Worm (Caenorhabditis elegans) whole organism, L2 larva: ENCODE data around the gene Y55D5A.3.
A peak's percentile ranks its signal among the peaks of the same experiment; 100 is the strongest.

Experiments used
- C34F6.9 ChIP-seq: fragments of 150-350 bp; optimal IDR thresholded peaks from 2 replicates; lab custom pipeline; 2014; ENCODE audit warnings: missing biosample characterization, missing genetic modification characterization
- F13H6.1 ChIP-seq: sonication (generic microtip); optimal IDR thresholded peaks from 2 replicates; lab custom pipeline; 2016; ENCODE audit warnings: missing genetic modification characterization, missing compliant biosample characterization
- R02D3.7 ChIP-seq: fragments of 150-350 bp; optimal IDR thresholded peaks from 2 replicates; lab custom pipeline; 2014; ENCODE audit warnings: missing biosample characterization, missing genetic modification characterization
- Y55F3AM.14 ChIP-seq: fragments of 200-800 bp; sonication (Bioruptor generic); optimal IDR thresholded peaks from 2 replicates; lab custom pipeline; 2018; ENCODE audit warnings: mild to moderate bottlenecking, missing genetic modification characterization, missing compliant biosample characterization
- ZK546.5 ChIP-seq: sonication (generic microtip); optimal IDR thresholded peaks from 2 replicates; lab custom pipeline; 2017; ENCODE audit warnings: missing biosample characterization, missing genetic modification characterization
- alr-1 ChIP-seq: fragments of 150-350 bp; optimal IDR thresholded peaks from 2 replicates; lab custom pipeline; 2014; ENCODE audit warnings: missing biosample characterization, missing genetic modification characterization
- aly-2 ChIP-seq: fragments of 150-350 bp; optimal IDR thresholded peaks from 2 replicates; lab custom pipeline; 2014; ENCODE audit warnings: missing biosample characterization, missing genetic modification characterization
- ama-1 ChIP-seq: fragments of 150-350 bp; optimal IDR thresholded peaks from 2 replicates; lab custom pipeline; 2018; ENCODE audit warnings: inconsistent platforms
- ceh-16 ChIP-seq: fragments of 150-350 bp; optimal IDR thresholded peaks from 2 replicates; lab custom pipeline; 2014; ENCODE audit warnings: missing biosample characterization, missing genetic modification characterization
- ceh-82 ChIP-seq: fragments of 150-350 bp; optimal IDR thresholded peaks from 2 replicates; lab custom pipeline; 2014; ENCODE audit warnings: missing biosample characterization, missing genetic modification characterization
- crh-2 ChIP-seq: sonication (generic microtip); optimal IDR thresholded peaks from 2 replicates; lab custom pipeline; 2017; ENCODE audit warnings: missing biosample characterization, missing genetic modification characterization
- dmd-4 ChIP-seq: sonication (generic microtip); optimal IDR thresholded peaks from 2 replicates; lab custom pipeline; 2017; ENCODE audit warnings: missing biosample characterization, missing genetic modification characterization
- egl-27 ChIP-seq: sonication (generic microtip); optimal IDR thresholded peaks from 3 replicates; lab custom pipeline; 2017; ENCODE audit warnings: missing biosample characterization, missing genetic modification reagents, missing genetic modification characterization
- elt-3 ChIP-seq: sonication (generic microtip); optimal IDR thresholded peaks from 2 replicates; lab custom pipeline; 2017; ENCODE audit warnings: missing biosample characterization, missing genetic modification characterization
- fos-1 ChIP-seq: fragments of 150-350 bp; optimal IDR thresholded peaks from 2 replicates; lab custom pipeline; 2014; ENCODE audit warnings: missing biosample characterization, missing genetic modification characterization
- gmeb-1 ChIP-seq: fragments of 150-350 bp; optimal IDR thresholded peaks from 2 replicates; lab custom pipeline; 2014; ENCODE audit warnings: missing biosample characterization, missing genetic modification characterization
- lin-11 ChIP-seq: fragments of 150-350 bp; sonication (generic microtip); optimal IDR thresholded peaks from 2 replicates; lab custom pipeline; 2014; ENCODE audit warnings: missing biosample characterization, missing genetic modification characterization, inconsistent platforms, mixed read lengths
- lin-13 ChIP-seq: fragments of 150-350 bp; optimal IDR thresholded peaks from 2 replicates; lab custom pipeline; 2014; ENCODE audit warnings: missing biosample characterization, missing genetic modification reagents, missing genetic modification characterization
- lsy-2 ChIP-seq, 2 experiments: fragments of 150-350 bp in 1 of 2; sonication (generic microtip) in 1 of 2; optimal IDR thresholded peaks; 2 replicates each; lab custom pipeline; 2014 to 2017; ENCODE audit warnings: missing biosample characterization in 2 of 2, missing genetic modification characterization in 2 of 2
- mbf-1 ChIP-seq: sonication (generic microtip); optimal IDR thresholded peaks from 2 replicates; lab custom pipeline; 2017; ENCODE audit warnings: missing biosample characterization, missing genetic modification characterization
- mdl-1 ChIP-seq, 2 experiments: fragments of 150-350 bp in 1 of 2; sonication (generic microtip) in 1 of 2; optimal IDR thresholded peaks; 2 replicates each; lab custom pipeline; 2017; ENCODE audit warnings: missing biosample characterization in 2 of 2, missing genetic modification characterization in 2 of 2
- nhr-10 ChIP-seq: sonication (generic microtip); optimal IDR thresholded peaks from 2 replicates; lab custom pipeline; 2017; ENCODE audit warnings: missing biosample characterization, missing genetic modification characterization
- nhr-11 ChIP-seq: fragments of 150-350 bp; optimal IDR thresholded peaks from 2 replicates; lab custom pipeline; 2014; ENCODE audit warnings: missing biosample characterization, missing genetic modification characterization
- nhr-12 ChIP-seq: fragments of 150-350 bp; optimal IDR thresholded peaks from 2 replicates; lab custom pipeline; 2014; ENCODE audit warnings: missing biosample characterization, missing genetic modification characterization
- nhr-129 ChIP-seq: fragments of 150-350 bp; optimal IDR thresholded peaks from 2 replicates; lab custom pipeline; 2014; ENCODE audit warnings: missing biosample characterization, missing genetic modification characterization
- nhr-21 ChIP-seq: fragments of 150-350 bp; optimal IDR thresholded peaks from 2 replicates; lab custom pipeline; 2014; ENCODE audit warnings: missing biosample characterization, missing genetic modification characterization
- nhr-23 ChIP-seq: fragments of 150-350 bp; optimal IDR thresholded peaks from 2 replicates; lab custom pipeline; 2014; ENCODE audit warnings: missing biosample characterization, missing genetic modification reagents, missing genetic modification characterization
- nhr-237 ChIP-seq: fragments of 150-350 bp; optimal IDR thresholded peaks from 2 replicates; lab custom pipeline; 2014; ENCODE audit warnings: missing biosample characterization, missing genetic modification characterization
- nhr-25 ChIP-seq: fragments of 150-350 bp; sonication (generic microtip); optimal IDR thresholded peaks from 3 replicates; lab custom pipeline; 2014; ENCODE audit warnings: missing biosample characterization, missing genetic modification characterization
- nhr-6 ChIP-seq: fragments of 150-350 bp; optimal IDR thresholded peaks from 2 replicates; lab custom pipeline; 2014; ENCODE audit warnings: missing biosample characterization, missing genetic modification characterization
- nhr-77 ChIP-seq: fragments of 150-350 bp; optimal IDR thresholded peaks from 2 replicates; lab custom pipeline; 2014; ENCODE audit warnings: missing biosample characterization, missing genetic modification characterization
- peb-1 ChIP-seq: fragments of 150-350 bp; optimal IDR thresholded peaks from 2 replicates; lab custom pipeline; 2014; ENCODE audit warnings: missing biosample characterization, missing genetic modification characterization
- sem-4 ChIP-seq: fragments of 150-350 bp; optimal IDR thresholded peaks from 2 replicates; lab custom pipeline; 2014; ENCODE audit warnings: missing biosample characterization, missing genetic modification reagents, missing genetic modification characterization
- skn-1 ChIP-seq: sonication (generic microtip); optimal IDR thresholded peaks from 2 replicates; lab custom pipeline; 2017; ENCODE audit warnings: missing biosample characterization, missing genetic modification characterization
- sma-3 ChIP-seq: sonication (generic microtip); optimal IDR thresholded peaks from 2 replicates; lab custom pipeline; 2016; ENCODE audit warnings: missing genetic modification reagents, missing genetic modification characterization, missing compliant biosample characterization
- sma-9 ChIP-seq, 2 experiments: fragments of 150-350 bp in 1 of 2; sonication (generic microtip) in 1 of 2; optimal IDR thresholded peaks; 2 replicates each; lab custom pipeline; 2014 to 2016; ENCODE audit warnings: missing genetic modification characterization in 2 of 2, mild to moderate bottlenecking in 1 of 2, missing biosample characterization in 1 of 2, missing compliant biosample characterization in 1 of 2, missing genetic modification reagents in 1 of 2, moderate library complexity in 1 of 2
- snpc-4 ChIP-seq: fragments of 150-350 bp; optimal IDR thresholded peaks from 2 replicates; lab custom pipeline; 2014; ENCODE audit warnings: missing biosample characterization, missing genetic modification characterization
- unc-39 ChIP-seq: fragments of 150-350 bp; optimal IDR thresholded peaks from 2 replicates; lab custom pipeline; 2014; ENCODE audit warnings: missing biosample characterization, missing genetic modification characterization
- unc-55 ChIP-seq: fragments of 150-350 bp; sonication (generic microtip); optimal IDR thresholded peaks from 3 replicates; lab custom pipeline; 2014; ENCODE audit warnings: missing biosample characterization, missing genetic modification reagents, missing genetic modification characterization
- unc-62 ChIP-seq: fragments of 150-350 bp; optimal IDR thresholded peaks from 2 replicates; lab custom pipeline; 2014; ENCODE audit warnings: missing biosample characterization, missing genetic modification reagents, missing genetic modification characterization
- zag-1 ChIP-seq: fragments of 150-350 bp; optimal IDR thresholded peaks from 2 replicates; lab custom pipeline; 2014; ENCODE audit warnings: missing biosample characterization, missing genetic modification characterization
- ztf-1 ChIP-seq: fragments of 200-800 bp; sonication (Bioruptor generic); conservative IDR thresholded peaks from 2 replicates; pipeline ENCODE4 v1.3.6; 2022; ENCODE audit warnings: missing genetic modification characterization, missing compliant biosample characterization
- ztf-11 ChIP-seq: sonication (generic microtip); optimal IDR thresholded peaks from 2 replicates; lab custom pipeline; 2017; ENCODE audit warnings: missing biosample characterization, missing genetic modification characterization
- ztf-4 ChIP-seq: fragments of 150-350 bp; optimal IDR thresholded peaks from 2 replicates; lab custom pipeline; 2014; ENCODE audit warnings: missing biosample characterization, missing genetic modification characterization

Y55D5A.3 gene

ce11 chrIII:2976176-2976575 is 587 bp upstream of the Y55D5A.3 start:
- TF ChIP-seq unc-62 (GFP tag; lab: Kevin White, UChicago) (no peak), nhr-129 (tag; lab: Kevin White, UChicago) (no peak), lin-11 (tag; lab: Kevin White, UChicago) (no peak), ceh-82 (no peak), lsy-2 (tag; optimal IDR thresholded peaks at IDR 0.05; lab: Kevin White, UChicago) (no peak), snpc-4 (tag; lab: Kevin White, UChicago) (no peak), unc-39 (no peak), unc-55 (no peak), sma-9 (GFP tag; optimal IDR thresholded peaks at IDR 0.05; lab: Kevin White, UChicago) (no peak), sma-9 (tag; optimal IDR thresholded peaks at IDR 0.05; lab: Kevin White, UChicago) (no peak), ceh-16 (tag; lab: Kevin White, UChicago) (no peak), R02D3.7 (tag; lab: Kevin White, UChicago) (no peak), ztf-1 (GFP tag; lab: Robert Waterston, UW) (no peak), zag-1 (tag; lab: Kevin White, UChicago) (no peak)

- no peak for TF ChIP-seq crh-2 (tag; lab: Kevin White, UChicago)
- peak; percentile 88 for TF ChIP-seq ceh-16 (tag; lab: Kevin White, UChicago)
Measured at ce11 chrIII:2972977-2973376, 2.6 kb downstream of the Y55D5A.3 start.

ce11 chrIII:2970251-2970650 is 5.3 kb downstream of the Y55D5A.3 start:
- TF ChIP-seq F13H6.1 (tag; lab: Kevin White, UChicago) (no peak), fos-1 (tag; lab: Kevin White, UChicago) (no peak), aly-2 (tag; lab: Kevin White, UChicago) (no peak), egl-27 (no peak), gmeb-1 (tag; lab: Kevin White, UChicago) (no peak), lsy-2 (tag; optimal IDR thresholded peaks at IDR 0.05; lab: Kevin White, UChicago) (no peak), peb-1 (no peak), ZK546.5 (no peak), sma-9 (GFP tag; optimal IDR thresholded peaks at IDR 0.05; lab: Kevin White, UChicago) (no peak), sma-9 (tag; optimal IDR thresholded peaks at IDR 0.05; lab: Kevin White, UChicago) (no peak), mbf-1 (tag; lab: Kevin White, UChicago) (no peak), nhr-12 (tag; lab: Kevin White, UChicago) (no peak), zag-1 (tag; lab: Kevin White, UChicago) (no peak), sem-4 (no peak), ceh-82 (no peak), nhr-6 (no peak)

ce11 chrIII:2966462-2966861 is 9.1 kb downstream of the Y55D5A.3 start:
- no peak for TF ChIP-seq skn-1
- no peak for TF ChIP-seq R02D3.7 (tag; lab: Kevin White, UChicago)
- peak; percentile 91 for TF ChIP-seq lin-13 (GFP tag; lab: Kevin White, UChicago)
- TF ChIP-seq ceh-16 (tag; lab: Kevin White, UChicago), result no peak
- TF ChIP-seq zag-1 (tag; lab: Kevin White, UChicago), result peak; percentile 70
- TF ChIP-seq mbf-1 (tag; lab: Kevin White, UChicago), result no peak
- TF ChIP-seq unc-39, result no peak
- TF ChIP-seq lin-11 (tag; lab: Kevin White, UChicago), result peak; percentile 60
- no peak for TF ChIP-seq egl-27
- TF ChIP-seq ztf-1 (GFP tag; lab: Robert Waterston, UW), result no peak
- TF ChIP-seq sma-9 (GFP tag; optimal IDR thresholded peaks at IDR 0.05; lab: Kevin White, UChicago), result peak; percentile 84
- no peak for TF ChIP-seq sma-9 (tag; optimal IDR thresholded peaks at IDR 0.05; lab: Kevin White, UChicago)
- peak; percentile 80 for TF ChIP-seq sma-3
- no peak for TF ChIP-seq nhr-23 (tag; lab: Kevin White, UChicago)
- TF ChIP-seq nhr-11 (tag; lab: Kevin White, UChicago), result no peak
- no peak for TF ChIP-seq unc-62 (GFP tag; lab: Kevin White, UChicago)
- TF ChIP-seq unc-55, result peak; percentile 91
- TF ChIP-seq ZK546.5, result no peak
- peak; percentile 47 for TF ChIP-seq fos-1 (tag; lab: Kevin White, UChicago)
- peak; percentile 89 for TF ChIP-seq gmeb-1 (tag; lab: Kevin White, UChicago)
- TF ChIP-seq Y55F3AM.14 (GFP tag; lab: Kevin White, UChicago), result no peak
- peak in 1 of 2 experiments; percentile 64 for TF ChIP-seq mdl-1 (tag; optimal IDR thresholded peaks at IDR 0.05; lab: Kevin White, UChicago)
- no peak for TF ChIP-seq nhr-12 (tag; lab: Kevin White, UChicago)
- TF ChIP-seq nhr-237, result no peak
- peak; percentile 56 for TF ChIP-seq nhr-25 (tag; lab: Kevin White, UChicago)
- peak; percentile 46 for TF ChIP-seq snpc-4 (tag; lab: Kevin White, UChicago)
- TF ChIP-seq ama-1 (lab: Kevin White, UChicago), result no peak
- TF ChIP-seq sem-4, result peak; percentile 18
- TF ChIP-seq nhr-10 (tag; lab: Kevin White, UChicago), result no peak
- TF ChIP-seq elt-3 (tag; lab: Kevin White, UChicago), result no peak
- peak; percentile 75 for TF ChIP-seq crh-2 (tag; lab: Kevin White, UChicago)
- TF ChIP-seq C34F6.9 (tag; lab: Kevin White, UChicago), result peak; percentile 89
- no peak for TF ChIP-seq peb-1
- no peak for TF ChIP-seq alr-1 (tag; lab: Kevin White, UChicago)
- TF ChIP-seq ztf-11 (tag; lab: Kevin White, UChicago), result no peak
- no peak for TF ChIP-seq nhr-6
- peak; percentile 44 for TF ChIP-seq ztf-4
- peak; percentile 96 for TF ChIP-seq F13H6.1 (tag; lab: Kevin White, UChicago)
- no peak for TF ChIP-seq dmd-4 (tag; lab: Kevin White, UChicago)
- TF ChIP-seq lsy-2 (tag; optimal IDR thresholded peaks at IDR 0.05; lab: Kevin White, UChicago), result peak; percentile 70 to 90
- TF ChIP-seq nhr-77, result no peak
- TF ChIP-seq nhr-21 (tag; lab: Kevin White, UChicago), result peak; percentile 57
- peak; percentile 83 for TF ChIP-seq nhr-129 (tag; lab: Kevin White, UChicago)
